Worm (Caenorhabditis elegans) whole organism, young adult: ENCODE results near the gene txt-5.

Source experiments
- B0035.1 ChIP-seq: sonication (generic microtip); optimal IDR thresholded peaks from 2 replicates; lab custom pipeline; 2016; ENCODE audit warnings: missing genetic modification characterization, mild to moderate bottlenecking, missing compliant biosample characterization, missing genotype, missing genetic modification reagents
- B0261.1 ChIP-seq: sonication (generic microtip); optimal IDR thresholded peaks from 2 replicates; lab custom pipeline; 2016; ENCODE audit warnings: mild to moderate bottlenecking, missing genetic modification characterization, moderate library complexity, missing compliant biosample characterization
- C06A6.2 ChIP-seq: fragments of 200-800 bp; sonication (Bioruptor generic); conservative IDR thresholded peaks from 2 replicates; pipeline ENCODE4 v1.3.6; 2022; ENCODE audit warnings: missing genetic modification characterization, missing compliant biosample characterization
- F22D6.2 ChIP-seq: sonication (generic microtip); optimal IDR thresholded peaks from 2 replicates; lab custom pipeline; 2016; ENCODE audit warnings: mild to moderate bottlenecking, missing genetic modification characterization, missing compliant biosample characterization
- F37B4.10 ChIP-seq: fragments of 200-800 bp; sonication (Bioruptor generic); IDR thresholded peaks from 2 replicates; pipeline ENCODE4 v1.3.6; 2022; ENCODE audit warnings: missing genetic modification characterization, missing compliant biosample characterization
- F39B2.1 ChIP-seq: fragments of 200-800 bp; sonication (Bioruptor generic); IDR thresholded peaks from 2 replicates; pipeline ENCODE4 v1.3.6; 2022; ENCODE audit warnings: missing genetic modification reagents, missing genetic modification characterization, missing compliant biosample characterization
- F57C9.4 ChIP-seq: sonication (generic microtip); optimal IDR thresholded peaks from 2 replicates; lab custom pipeline; 2017; ENCODE audit warnings: mild to moderate bottlenecking, missing genetic modification characterization, missing compliant biosample characterization
- K12H6.12 ChIP-seq: fragments of 200-800 bp; sonication (Bioruptor generic); optimal IDR thresholded peaks from 2 replicates; lab custom pipeline; 2018; ENCODE audit warnings: mild to moderate bottlenecking, missing genetic modification characterization, missing compliant biosample characterization
- Y53G8AR.9 ChIP-seq: fragments of 200-800 bp; sonication (Bioruptor generic); conservative IDR thresholded peaks from 2 replicates; pipeline ENCODE4 v1.3.6; 2022; ENCODE audit warnings: missing genetic modification reagents, missing genetic modification characterization, missing compliant biosample characterization
- ZK185.1 ChIP-seq: sonication (generic microtip); optimal IDR thresholded peaks from 2 replicates; lab custom pipeline; 2016; ENCODE audit warnings: mild to moderate bottlenecking, missing genetic modification characterization, missing compliant biosample characterization; ENCODE audit not compliant: poor library complexity, severe bottlenecking
- ama-1 ChIP-seq, 3 experiments: fragments of 150-350 bp in 1 of 3; sonication (generic microtip) in 2 of 3; optimal IDR thresholded peaks; 2 replicates each; lab custom pipeline; 2014 to 2018; ENCODE audit warnings: missing biosample characterization in 2 of 3, missing genetic modification characterization in 2 of 3, missing genetic modification reagents in 2 of 3
- aptf-3 ChIP-seq: fragments of 200-800 bp; sonication (Bioruptor generic); IDR thresholded peaks from 2 replicates; pipeline ENCODE4 v1.3.6; 2022; ENCODE audit warnings: missing genetic modification characterization, missing compliant biosample characterization
- atf-7 ChIP-seq: sonication (generic microtip); optimal IDR thresholded peaks from 2 replicates; lab custom pipeline; 2017; ENCODE audit warnings: mild to moderate bottlenecking, missing genetic modification characterization, missing compliant biosample characterization
- attf-6 ChIP-seq: fragments of 200-800 bp; sonication (Bioruptor generic); IDR thresholded peaks from 2 replicates; pipeline ENCODE4 v1.3.6; 2022; ENCODE audit warnings: missing genetic modification reagents, missing genetic modification characterization, missing compliant biosample characterization
- bed-1 ChIP-seq: fragments of 200-800 bp; sonication (Bioruptor generic); IDR thresholded peaks from 2 replicates; pipeline ENCODE4 v1.3.6; 2022; ENCODE audit warnings: missing genetic modification reagents, missing genetic modification characterization, missing compliant biosample characterization
- ccch-3 ChIP-seq: fragments of 200-800 bp; sonication (Bioruptor generic); optimal IDR thresholded peaks from 2 replicates; lab custom pipeline; 2018; ENCODE audit warnings: mild to moderate bottlenecking, missing genetic modification characterization, missing compliant biosample characterization
- cebp-1 ChIP-seq, 2 experiments: fragments of 200-800 bp in 1 of 2; sonication (Bioruptor generic) in 1 of 2; sonication (generic microtip) in 1 of 2; IDR thresholded peaks in 1 of 2; optimal IDR thresholded peaks in 1 of 2; 2 replicates each; pipeline versions ENCODE4 v1.3.6 to Lab custom; 2017 to 2022; ENCODE audit warnings: missing compliant biosample characterization in 2 of 2, missing genetic modification characterization in 2 of 2, mild to moderate bottlenecking in 1 of 2, missing genetic modification reagents in 1 of 2, moderate library complexity in 1 of 2
- ceh-27 ChIP-seq: fragments of 200-800 bp; sonication (Bioruptor generic); optimal IDR thresholded peaks from 2 replicates; lab custom pipeline; 2018; ENCODE audit warnings: mild to moderate bottlenecking, missing genetic modification characterization, moderate library complexity, missing compliant biosample characterization
- ceh-40 ChIP-seq: fragments of 200-800 bp; sonication (Bioruptor generic); IDR thresholded peaks from 2 replicates; pipeline ENCODE4 v1.3.6; 2022; ENCODE audit warnings: missing genetic modification characterization, missing compliant biosample characterization
- ceh-58 ChIP-seq: fragments of 200-800 bp; sonication (Bioruptor generic); IDR thresholded peaks from 2 replicates; pipeline ENCODE4 v1.3.6; 2022; ENCODE audit warnings: missing genetic modification characterization, missing compliant biosample characterization
- ceh-91 ChIP-seq: fragments of 200-800 bp; sonication (Bioruptor generic); IDR thresholded peaks from 2 replicates; pipeline ENCODE4 v1.3.6; 2022; ENCODE audit warnings: missing genetic modification reagents, missing genetic modification characterization, missing compliant biosample characterization
- dpl-1 ChIP-seq: fragments of 150-350 bp; optimal IDR thresholded peaks from 2 replicates; lab custom pipeline; 2014; ENCODE audit warnings: missing biosample characterization, missing genetic modification reagents, missing genetic modification characterization
- ets-4 ChIP-seq: fragments of 200-800 bp; sonication (Bioruptor generic); optimal IDR thresholded peaks from 2 replicates; lab custom pipeline; 2018; ENCODE audit warnings: mild to moderate bottlenecking, missing genetic modification characterization, missing compliant biosample characterization
- hrde-1 ChIP-seq: sonication (generic microtip); optimal IDR thresholded peaks from 2 replicates; lab custom pipeline; 2016; ENCODE audit warnings: missing genetic modification characterization, mild to moderate bottlenecking, missing compliant biosample characterization, moderate library complexity, missing genotype, missing genetic modification reagents, borderline replicate concordance
- lag-1 ChIP-seq: fragments of 200-800 bp; sonication (Bioruptor generic); IDR thresholded peaks from 2 replicates; pipeline ENCODE4 v1.3.6; 2022; ENCODE audit warnings: missing genetic modification reagents, missing genetic modification characterization, missing compliant biosample characterization
- let-607 ChIP-seq, 2 experiments: fragments of 200-800 bp in 1 of 2; sonication (Bioruptor generic) in 1 of 2; sonication (generic microtip) in 1 of 2; optimal IDR thresholded peaks; 2 replicates each; lab custom pipeline; 2016 to 2018; ENCODE audit warnings: mild to moderate bottlenecking in 2 of 2, missing compliant biosample characterization in 2 of 2, missing genetic modification characterization in 2 of 2, moderate library complexity in 2 of 2, missing genotype in 1 of 2
- lin-35 ChIP-seq, 3 experiments: fragments of 150-350 bp in 2 of 3; sonication (generic microtip) in 1 of 3; optimal IDR thresholded peaks; 2 replicates each; lab custom pipeline; 2014 to 2018; ENCODE audit warnings: missing biosample characterization in 3 of 3, missing genetic modification characterization in 3 of 3, missing genetic modification reagents in 3 of 3
- lir-1 ChIP-seq: fragments of 200-800 bp; sonication (Bioruptor generic); conservative IDR thresholded peaks from 2 replicates; pipeline ENCODE4 v1.3.6; 2022; ENCODE audit warnings: missing genetic modification reagents, missing genetic modification characterization, missing compliant biosample characterization
- lsl-1 ChIP-seq: fragments of 200-800 bp; sonication (Bioruptor generic); optimal IDR thresholded peaks from 2 replicates; lab custom pipeline; 2018; ENCODE audit warnings: mild to moderate bottlenecking, missing genetic modification characterization, moderate library complexity, missing compliant biosample characterization
- madf-10 ChIP-seq: sonication (generic microtip); optimal IDR thresholded peaks from 2 replicates; lab custom pipeline; 2016; ENCODE audit warnings: mild to moderate bottlenecking, missing genetic modification characterization, missing compliant biosample characterization
- mel-28 ChIP-seq: sonication (generic microtip); optimal IDR thresholded peaks from 2 replicates; lab custom pipeline; 2016; ENCODE audit warnings: borderline replicate concordance, mild to moderate bottlenecking, missing genetic modification characterization, missing compliant biosample characterization
- nhr-179 ChIP-seq: sonication (generic microtip); optimal IDR thresholded peaks from 2 replicates; lab custom pipeline; 2016; ENCODE audit warnings: mild to moderate bottlenecking, missing genetic modification characterization, missing compliant biosample characterization
- nhr-27 ChIP-seq: fragments of 200-800 bp; sonication (Bioruptor generic); optimal IDR thresholded peaks from 2 replicates; lab custom pipeline; 2018; ENCODE audit warnings: mild to moderate bottlenecking, missing genetic modification characterization, moderate library complexity, missing compliant biosample characterization
- nhr-90 ChIP-seq: sonication (generic microtip); optimal IDR thresholded peaks from 2 replicates; lab custom pipeline; 2016; ENCODE audit warnings: missing genotype, mild to moderate bottlenecking, missing genetic modification characterization, missing compliant biosample characterization
- pha-4 ChIP-seq: fragments of 150-350 bp; sonication (generic microtip); optimal IDR thresholded peaks from 2 replicates; lab custom pipeline; 2014; ENCODE audit warnings: missing biosample characterization, missing genetic modification reagents, missing genetic modification characterization
- repo-1 ChIP-seq: sonication (generic microtip); optimal IDR thresholded peaks from 2 replicates; lab custom pipeline; 2017; ENCODE audit warnings: mild to moderate bottlenecking, missing genetic modification characterization, missing compliant biosample characterization
- sdz-38 ChIP-seq: sonication (generic microtip); optimal IDR thresholded peaks from 2 replicates; lab custom pipeline; 2016; ENCODE audit warnings: missing genotype, missing genetic modification characterization, missing compliant biosample characterization
- sea-2 ChIP-seq: fragments of 200-800 bp; sonication (Bioruptor generic); IDR thresholded peaks from 2 replicates; pipeline ENCODE4 v1.3.6; 2022; ENCODE audit warnings: missing genetic modification characterization, missing compliant biosample characterization
- snpc-1.3 ChIP-seq: sonication (generic microtip); optimal IDR thresholded peaks from 2 replicates; lab custom pipeline; 2017; ENCODE audit warnings: missing genetic modification characterization, mild to moderate bottlenecking, missing compliant biosample characterization, antibody characterized with exemption, moderate library complexity, missing genotype, missing genetic modification reagents; ENCODE audit not compliant: insufficient read depth
- snpc-4 ChIP-seq, 5 experiments: fragments of 150-350 bp in 1 of 5; sonication (generic microtip) in 4 of 5; optimal IDR thresholded peaks; 2 replicates each; lab custom pipeline; 2014 to 2018; ENCODE audit warnings: missing genetic modification characterization in 5 of 5, missing biosample characterization in 3 of 5, antibody characterized with exemption in 2 of 5, mild to moderate bottlenecking in 2 of 5, missing compliant biosample characterization in 2 of 5, missing genotype in 2 of 5, moderate library complexity in 2 of 5, missing genetic modification reagents in 1 of 5
- somi-1 ChIP-seq: fragments of 200-800 bp; sonication (Bioruptor generic); optimal IDR thresholded peaks from 2 replicates; lab custom pipeline; 2018; ENCODE audit warnings: mild to moderate bottlenecking, missing genetic modification characterization, missing compliant biosample characterization
- sptf-2 ChIP-seq: fragments of 200-800 bp; sonication (Bioruptor generic); optimal IDR thresholded peaks from 2 replicates; lab custom pipeline; 2018; ENCODE audit warnings: mild to moderate bottlenecking, missing genetic modification characterization, missing compliant biosample characterization
- tbp1 ChIP-seq: fragments of 200-800 bp; sonication (Bioruptor generic); optimal IDR thresholded peaks from 2 replicates; lab custom pipeline; 2018; ENCODE audit warnings: mild to moderate bottlenecking, missing genetic modification characterization, missing compliant biosample characterization
- tlf-1 ChIP-seq: fragments of 200-800 bp; sonication (Bioruptor generic); optimal IDR thresholded peaks from 2 replicates; lab custom pipeline; 2018; ENCODE audit warnings: mild to moderate bottlenecking, missing genetic modification characterization, missing compliant biosample characterization
- xnd-1 ChIP-seq: sonication (generic microtip); optimal IDR thresholded peaks from 2 replicates; lab custom pipeline; 2016; ENCODE audit warnings: missing genotype, missing genetic modification reagents, missing genetic modification characterization, missing compliant biosample characterization
- zim-3 ChIP-seq: sonication (generic microtip); optimal IDR thresholded peaks from 2 replicates; lab custom pipeline; 2017; ENCODE audit warnings: mild to moderate bottlenecking, missing genetic modification characterization, moderate library complexity, missing compliant biosample characterization
- ztf-26 ChIP-seq: sonication (generic microtip); optimal IDR thresholded peaks from 2 replicates; lab custom pipeline; 2017; ENCODE audit warnings: missing genetic modification characterization, missing compliant biosample characterization

Gene txt-5

ce11 chrV:7857931-7858330 lies 21.0 kb upstream of the txt-5 start, which contains the start of gene C37C3.1:
Gene C37C3.1, plus strand, starts transcription at chrV:7857963.
- TF ChIP-seq somi-1 (no peak), attf-6 (GFP tag; lab: Robert Waterston, UW) (peak; percentile 18; the same call in 1 of the 2 replicates), tlf-1 (GFP tag; lab: Kevin White, UChicago) (peak; percentile 57), K12H6.12 (tag; lab: Kevin White, UChicago) (no peak), F39B2.1 (GFP tag; lab: Robert Waterston, UW) (no peak), hrde-1 (tag; lab: Kevin White, UChicago) (peak; percentile 75), F37B4.10 (GFP tag; lab: Robert Waterston, UW) (no peak), mel-28 (tag; lab: Kevin White, UChicago) (no peak), sptf-2 (GFP tag; lab: Kevin White, UChicago) (no peak), pha-4 (tag; lab: Kevin White, UChicago) (no peak), zim-3 (tag; lab: Kevin White, UChicago) (peak; percentile 30), cebp-1 (GFP tag; IDR thresholded peaks at IDR 0.05; lab: Robert Waterston, UW) (0 out of 2 replicates have a peak, but pooled peaks have one; percentile 13), cebp-1 (tag; optimal IDR thresholded peaks at IDR 0.05; lab: Kevin White, UChicago) (peak; percentile 48), F57C9.4 (tag; lab: Kevin White, UChicago) (no peak), nhr-179 (tag; lab: Kevin White, UChicago) (no peak), sea-2 (no peak), aptf-3 (no peak), tbp1 (GFP tag; lab: Kevin White, UChicago) (peak; percentile 12), nhr-27 (tag; lab: Kevin White, UChicago) (no peak), ceh-40 (GFP tag; lab: Robert Waterston, UW) (no peak), C06A6.2 (GFP tag; lab: Robert Waterston, UW) (no peak), lin-35 (GFP tag; optimal IDR thresholded peaks at IDR 0.05; lab: Kevin White, UChicago) (peak in 1 of 3 experiments; percentile 3), ccch-3 (GFP tag; lab: Kevin White, UChicago) (no peak), ets-4 (GFP tag; lab: Kevin White, UChicago) (no peak), snpc-1.3 (no peak), B0035.1 (tag; lab: Kevin White, UChicago) (peak; percentile 15), atf-7 (tag; lab: Kevin White, UChicago) (peak; percentile 4), madf-10 (no peak), repo-1 (tag; lab: Kevin White, UChicago) (peak; percentile 85), lir-1 (GFP tag; lab: Robert Waterston, UW) (no peak), Y53G8AR.9 (GFP tag; lab: Robert Waterston, UW) (no peak), ceh-91 (GFP tag; lab: Robert Waterston, UW) (no peak), snpc-4 (GFP tag; optimal IDR thresholded peaks at IDR 0.05; lab: Kevin White, UChicago) (peak; percentile 9), snpc-4 (tag; optimal IDR thresholded peaks at IDR 0.05; lab: Kevin White, UChicago) (peak in 2 of 4 experiments; percentile 24 to 39), nhr-90 (no peak), ceh-27 (no peak), lsl-1 (GFP tag; lab: Kevin White, UChicago) (no peak), B0261.1 (no peak), dpl-1 (GFP tag; lab: Kevin White, UChicago) (no peak), sdz-38 (tag; lab: Kevin White, UChicago) (no peak), ztf-26 (no peak), xnd-1 (tag; lab: Kevin White, UChicago) (no peak), F22D6.2 (tag; lab: Kevin White, UChicago) (no peak), ama-1 (optimal IDR thresholded peaks at IDR 0.05; lab: Kevin White, UChicago) (peak; percentile 65), ama-1 (GFP tag; optimal IDR thresholded peaks at IDR 0.05; lab: Kevin White, UChicago) (peak in 1 of 2 experiments; percentile 50), lag-1 (GFP tag; lab: Robert Waterston, UW) (no peak), let-607 (tag; optimal IDR thresholded peaks at IDR 0.05; lab: Kevin White, UChicago) (no peak), ZK185.1 (no peak), bed-1 (GFP tag; lab: Robert Waterston, UW) (no peak), ceh-58 (no peak)
